Worm (Caenorhabditis elegans) whole organism, L4 larva: ENCODE results near the gene rcd-1.

Experiments
- T20F7.1 ChIP-seq: fragments of 200-800 bp; sonication (Bioruptor generic); optimal IDR thresholded peaks from 2 replicates; lab custom pipeline; 2018; ENCODE audit warnings: mild to moderate bottlenecking, missing genetic modification characterization, missing compliant biosample characterization
- arid-1 ChIP-seq: fragments of 200-800 bp; sonication (Bioruptor generic); conservative IDR thresholded peaks from 2 replicates; pipeline ENCODE4 v1.3.6; 2022; ENCODE audit warnings: missing genetic modification reagents, missing genetic modification characterization, missing compliant biosample characterization
- ceh-28 ChIP-seq: fragments of 150-350 bp; optimal IDR thresholded peaks from 2 replicates; lab custom pipeline; 2014; ENCODE audit warnings: missing biosample characterization, missing genetic modification reagents, missing genetic modification characterization
- cey-2 ChIP-seq: sonication (generic microtip); optimal IDR thresholded peaks from 3 replicates; lab custom pipeline; 2017; ENCODE audit warnings: missing genetic modification characterization, mild to moderate bottlenecking, missing compliant biosample characterization, antibody characterized with exemption, borderline replicate concordance; ENCODE audit not compliant: insufficient read depth
- dve-1 ChIP-seq: sonication (generic microtip); optimal IDR thresholded peaks from 2 replicates; lab custom pipeline; 2017; ENCODE audit warnings: antibody characterized with exemption, mild to moderate bottlenecking, missing genetic modification characterization, missing compliant biosample characterization; ENCODE audit not compliant: insufficient read depth
- egl-27 ChIP-seq: sonication (generic microtip); optimal IDR thresholded peaks from 3 replicates; lab custom pipeline; 2017; ENCODE audit warnings: missing biosample characterization, missing genetic modification reagents, missing genetic modification characterization
- madf-5 ChIP-seq, 2 experiments: fragments of 200-800 bp; sonication (Bioruptor generic); IDR thresholded peaks; 2 replicates each; pipeline ENCODE4 v1.3.6; 2022; ENCODE audit warnings: missing compliant biosample characterization in 2 of 2, missing genetic modification characterization in 2 of 2
- mep-1 ChIP-seq: fragments of 150-350 bp; sonication (generic microtip); optimal IDR thresholded peaks from 3 replicates; lab custom pipeline; 2014; ENCODE audit warnings: missing biosample characterization, missing genetic modification characterization
- nhr-10 ChIP-seq: fragments of 150-350 bp; optimal IDR thresholded peaks from 2 replicates; lab custom pipeline; 2014; ENCODE audit warnings: missing biosample characterization, missing genetic modification characterization
- nhr-237 ChIP-seq: sonication (generic microtip); optimal IDR thresholded peaks from 2 replicates; lab custom pipeline; 2017; ENCODE audit warnings: missing biosample characterization, missing genetic modification characterization
- nhr-77 ChIP-seq: fragments of 150-350 bp; optimal IDR thresholded peaks from 2 replicates; lab custom pipeline; 2014; ENCODE audit warnings: missing biosample characterization, missing genetic modification characterization
- zag-1 ChIP-seq: fragments of 150-350 bp; optimal IDR thresholded peaks from 2 replicates; lab custom pipeline; 2014; ENCODE audit warnings: missing biosample characterization, missing genetic modification characterization
- zip-2 ChIP-seq: fragments of 150-350 bp; optimal IDR thresholded peaks from 2 replicates; lab custom pipeline; 2014; ENCODE audit warnings: missing biosample characterization, missing genetic modification characterization
- ztf-11 ChIP-seq: fragments of 150-350 bp; optimal IDR thresholded peaks from 2 replicates; lab custom pipeline; 2014; ENCODE audit warnings: missing biosample characterization, missing genetic modification characterization

- TF ChIP-seq nhr-10 (tag; lab: Kevin White, UChicago): no peak
- no peak for TF ChIP-seq T20F7.1 (GFP tag; lab: Kevin White, UChicago)
- TF ChIP-seq mep-1 (tag; lab: Kevin White, UChicago): no peak
- no peak for TF ChIP-seq ceh-28 (tag; lab: Kevin White, UChicago)
- no peak for TF ChIP-seq nhr-77
- TF ChIP-seq madf-5 (GFP tag; IDR thresholded peaks at IDR 0.05; lab: Robert Waterston, UW): no peak
- TF ChIP-seq ztf-11 (tag; lab: Kevin White, UChicago): no peak
- TF ChIP-seq arid-1 (GFP tag; lab: Robert Waterston, UW): no peak
- TF ChIP-seq dve-1 (tag; lab: Kevin White, UChicago): no peak
- no peak for TF ChIP-seq egl-27 (tag; lab: Kevin White, UChicago)
- no peak for TF ChIP-seq cey-2 (tag; lab: Kevin White, UChicago)
- TF ChIP-seq zag-1: no peak
- no peak for TF ChIP-seq nhr-237
- no peak for TF ChIP-seq zip-2 (tag; lab: Kevin White, UChicago)
Observed at ce11 chrII:3787151-3787550, 33.5 kb downstream of the rcd-1 start, which contains the start of gene T24E12.13.
